Worm (Caenorhabditis elegans) whole organism, mixed stage, embryonic: ENCODE data around the gene nhr-180.

Experiments used
- M03D4.4 ChIP-seq: sonication (generic microtip); optimal IDR thresholded peaks from 2 replicates; lab custom pipeline; 2017; ENCODE audit warnings: mild to moderate bottlenecking, missing genetic modification characterization, missing compliant biosample characterization
- bed-3 ChIP-seq: fragments of 200-800 bp; sonication (Bioruptor generic); optimal IDR thresholded peaks from 3 replicates; lab custom pipeline; 2018; ENCODE audit warnings: mild to moderate bottlenecking, missing genetic modification characterization, moderate library complexity, missing compliant biosample characterization
- blmp-1 ChIP-seq: fragments of 150-350 bp; optimal IDR thresholded peaks from 2 replicates; lab custom pipeline; 2014; ENCODE audit warnings: missing biosample characterization, missing genetic modification characterization
- ceh-39 ChIP-seq: fragments of 150-350 bp; optimal IDR thresholded peaks from 2 replicates; lab custom pipeline; 2014; ENCODE audit warnings: missing biosample characterization, missing genetic modification characterization
- ceh-43 ChIP-seq: fragments of 200-800 bp; sonication (Bioruptor generic); optimal IDR thresholded peaks from 2 replicates; lab custom pipeline; 2018; ENCODE audit warnings: mild to moderate bottlenecking, missing genetic modification characterization, moderate library complexity, missing compliant biosample characterization
- ceh-83 ChIP-seq: fragments of 200-800 bp; sonication (Bioruptor generic); optimal IDR thresholded peaks from 2 replicates; lab custom pipeline; 2018; ENCODE audit warnings: mild to moderate bottlenecking, missing genetic modification characterization, missing compliant biosample characterization
- ces-1 ChIP-seq: fragments of 150-350 bp; optimal IDR thresholded peaks from 2 replicates; lab custom pipeline; 2014; ENCODE audit warnings: missing biosample characterization, missing genetic modification reagents, missing genetic modification characterization
- cnd-1 ChIP-seq: fragments of 200-800 bp; sonication (Bioruptor generic); optimal IDR thresholded peaks from 2 replicates; lab custom pipeline; 2018; ENCODE audit warnings: mild to moderate bottlenecking, missing genetic modification characterization, missing compliant biosample characterization
- drap-1 ChIP-seq: fragments of 200-800 bp; sonication (Bioruptor generic); optimal IDR thresholded peaks from 3 replicates; lab custom pipeline; 2018; ENCODE audit warnings: mild to moderate bottlenecking, missing genetic modification characterization, missing compliant biosample characterization
- elt-1 ChIP-seq: sonication (generic microtip); optimal IDR thresholded peaks from 2 replicates; lab custom pipeline; 2017; ENCODE audit warnings: missing genetic modification characterization, mild to moderate bottlenecking, missing compliant biosample characterization, antibody characterized with exemption, moderate library complexity, borderline replicate concordance; ENCODE audit not compliant: insufficient read depth
- elt-3 ChIP-seq: fragments of 150-350 bp; optimal IDR thresholded peaks from 2 replicates; lab custom pipeline; 2014; ENCODE audit warnings: missing biosample characterization, missing genetic modification characterization
- flh-1 ChIP-seq: fragments of 200-800 bp; sonication (Bioruptor generic); optimal IDR thresholded peaks from 2 replicates; lab custom pipeline; 2018; ENCODE audit warnings: mild to moderate bottlenecking, missing genetic modification characterization, moderate library complexity, missing compliant biosample characterization
- ham-2 ChIP-seq: fragments of 200-800 bp; sonication (Bioruptor generic); optimal IDR thresholded peaks from 2 replicates; lab custom pipeline; 2018; ENCODE audit warnings: mild to moderate bottlenecking, missing genetic modification characterization, missing compliant biosample characterization
- lin-13 ChIP-seq: fragments of 150-350 bp; optimal IDR thresholded peaks from 2 replicates; lab custom pipeline; 2014; ENCODE audit warnings: missing biosample characterization, missing genetic modification characterization
- lin-32 ChIP-seq: fragments of 200-800 bp; sonication (Bioruptor generic); optimal IDR thresholded peaks from 2 replicates; lab custom pipeline; 2018; ENCODE audit warnings: mild to moderate bottlenecking, missing genetic modification characterization, missing compliant biosample characterization
- mab-5 ChIP-seq: fragments of 150-350 bp; optimal IDR thresholded peaks from 2 replicates; lab custom pipeline; 2014; ENCODE audit warnings: missing biosample characterization, missing genetic modification characterization
- mep-1 ChIP-seq: fragments of 150-350 bp; optimal IDR thresholded peaks from 2 replicates; lab custom pipeline; 2017; ENCODE audit warnings: missing biosample characterization, missing genetic modification reagents, missing genetic modification characterization, inconsistent platforms
- mls-2 ChIP-seq: sonication (generic microtip); optimal IDR thresholded peaks from 2 replicates; lab custom pipeline; 2016; ENCODE audit warnings: mild to moderate bottlenecking, missing genetic modification characterization, moderate library complexity, missing compliant biosample characterization
- nhr-12 ChIP-seq: fragments of 150-350 bp; optimal IDR thresholded peaks from 2 replicates; lab custom pipeline; 2014; ENCODE audit warnings: missing biosample characterization, missing genetic modification characterization
- nhr-2 ChIP-seq: fragments of 150-350 bp; optimal IDR thresholded peaks from 2 replicates; lab custom pipeline; 2014; ENCODE audit warnings: missing biosample characterization, missing genetic modification characterization
- nhr-237 ChIP-seq: fragments of 150-350 bp; optimal IDR thresholded peaks from 2 replicates; lab custom pipeline; 2014; ENCODE audit warnings: missing biosample characterization, missing genetic modification characterization
- nhr-28 ChIP-seq: fragments of 150-350 bp; optimal IDR thresholded peaks from 2 replicates; lab custom pipeline; 2014; ENCODE audit warnings: missing biosample characterization, missing genetic modification characterization
- nhr-76 ChIP-seq: sonication (generic microtip); optimal IDR thresholded peaks from 2 replicates; lab custom pipeline; 2017; ENCODE audit warnings: missing biosample characterization, missing genetic modification characterization
- pha-4 ChIP-seq: fragments of 150-350 bp; optimal IDR thresholded peaks from 2 replicates; lab custom pipeline; 2018; ENCODE audit warnings: missing biosample characterization, missing genetic modification reagents, missing genetic modification characterization
- sem-2 ChIP-seq: fragments of 200-800 bp; sonication (Bioruptor generic); optimal IDR thresholded peaks from 2 replicates; lab custom pipeline; 2018; ENCODE audit warnings: mild to moderate bottlenecking, missing genetic modification characterization, missing compliant biosample characterization
- snpc-4 ChIP-seq: fragments of 150-350 bp; optimal IDR thresholded peaks from 2 replicates; lab custom pipeline; 2014; ENCODE audit warnings: missing biosample characterization, missing genetic modification characterization
- tbx-8 ChIP-seq: fragments of 200-800 bp; sonication (Bioruptor generic); optimal IDR thresholded peaks from 2 replicates; lab custom pipeline; 2018; ENCODE audit warnings: mild to moderate bottlenecking, missing genetic modification characterization, moderate library complexity, missing compliant biosample characterization
- unc-120 ChIP-seq: sonication (generic microtip); optimal IDR thresholded peaks from 2 replicates; lab custom pipeline; 2017; ENCODE audit warnings: missing genetic modification characterization, missing compliant biosample characterization; ENCODE audit not compliant: poor library complexity, severe bottlenecking
- unc-39 ChIP-seq: fragments of 150-350 bp; optimal IDR thresholded peaks from 2 replicates; lab custom pipeline; 2014; ENCODE audit warnings: missing biosample characterization, missing genetic modification characterization
- ztf-11 ChIP-seq: fragments of 150-350 bp; optimal IDR thresholded peaks from 2 replicates; lab custom pipeline; 2014; ENCODE audit warnings: missing biosample characterization, missing genetic modification characterization

Gene nhr-180

ce11 chrV:683858-684257 is 16.5 kb upstream of the nhr-180 start, which contains the start of gene F31F4.1:
Gene F31F4.1 (plus strand): TSS chrV:684060.
- TF ChIP-seq nhr-12 (tag; lab: Kevin White, UChicago) = no peak
- no peak for TF ChIP-seq nhr-237 (tag; lab: Kevin White, UChicago)
- TF ChIP-seq nhr-76 (tag; lab: Kevin White, UChicago) = no peak
- no peak for TF ChIP-seq unc-39
- no peak for TF ChIP-seq M03D4.4
- TF ChIP-seq drap-1 (GFP tag; lab: Kevin White, UChicago) = no peak
- TF ChIP-seq nhr-28 (tag; lab: Kevin White, UChicago) = no peak
- TF ChIP-seq ham-2 (GFP tag; lab: Kevin White, UChicago) = no peak
- no peak for TF ChIP-seq ces-1 (GFP tag; lab: Kevin White, UChicago)
- no peak for TF ChIP-seq mab-5 (tag; lab: Kevin White, UChicago)
- TF ChIP-seq tbx-8 (GFP tag; lab: Kevin White, UChicago) = no peak
- no peak for TF ChIP-seq blmp-1 (tag; lab: Kevin White, UChicago)
- TF ChIP-seq ceh-43 (GFP tag; lab: Kevin White, UChicago) = no peak
- no peak for TF ChIP-seq pha-4 (tag; lab: Kevin White, UChicago)
- no peak for TF ChIP-seq elt-1 (tag; lab: Kevin White, UChicago)
- no peak for TF ChIP-seq flh-1 (GFP tag; lab: Kevin White, UChicago)
- TF ChIP-seq unc-120 (tag; lab: Kevin White, UChicago) = no peak

ce11 chrV:682031-682430 is 14.7 kb upstream of the nhr-180 start, which contains the start of gene srx-23:
Gene srx-23 (plus strand): TSS chrV:682331.
- TF ChIP-seq elt-3 = no peak
- TF ChIP-seq ceh-83 (GFP tag; lab: Kevin White, UChicago) = no peak
- no peak for TF ChIP-seq unc-120 (tag; lab: Kevin White, UChicago)
- no peak for TF ChIP-seq nhr-76 (tag; lab: Kevin White, UChicago)
- TF ChIP-seq mab-5 (tag; lab: Kevin White, UChicago) = no peak
- TF ChIP-seq nhr-2 (tag; lab: Kevin White, UChicago) = no peak
- TF ChIP-seq lin-13 = no peak
- no peak for TF ChIP-seq flh-1 (GFP tag; lab: Kevin White, UChicago)
- no peak for TF ChIP-seq mep-1
- no peak for TF ChIP-seq ceh-43 (GFP tag; lab: Kevin White, UChicago)
- no peak for TF ChIP-seq snpc-4 (tag; lab: Kevin White, UChicago)
- no peak for TF ChIP-seq pha-4 (tag; lab: Kevin White, UChicago)

ce11 chrV:679663-680062 is 12.4 kb upstream of the nhr-180 start, which contains the start of gene srx-22:
Gene srx-22 (plus strand): TSS chrV:679963.
- TF ChIP-seq flh-1 (GFP tag; lab: Kevin White, UChicago) (no peak), ceh-83 (GFP tag; lab: Kevin White, UChicago) (no peak), ztf-11 (tag; lab: Kevin White, UChicago) (no peak), blmp-1 (tag; lab: Kevin White, UChicago) (no peak), nhr-28 (tag; lab: Kevin White, UChicago) (no peak), mab-5 (tag; lab: Kevin White, UChicago) (no peak), M03D4.4 (no peak), lin-13 (no peak), elt-3 (no peak), ceh-43 (GFP tag; lab: Kevin White, UChicago) (no peak), lin-32 (GFP tag; lab: Kevin White, UChicago) (no peak), nhr-2 (tag; lab: Kevin White, UChicago) (no peak), mep-1 (no peak), sem-2 (no peak), cnd-1 (tag; lab: Kevin White, UChicago) (no peak), bed-3 (GFP tag; lab: Kevin White, UChicago) (no peak), unc-39 (no peak), elt-1 (tag; lab: Kevin White, UChicago) (no peak)
- TF ChIP-seq, all 35 proteins: peak for 0

ce11 chrV:676550-677084 is 9.3 kb upstream of the nhr-180 start, which contains the start of the genes fbxa-72 and srx-21:
Gene fbxa-72 (minus strand): TSS chrV:676753.
Gene srx-21 (plus strand): TSS chrV:677034.
- TF ChIP-seq mls-2 (tag; lab: Kevin White, UChicago) (no peak), flh-1 (GFP tag; lab: Kevin White, UChicago) (no peak), mep-1 (no peak), ceh-39 (tag; lab: Kevin White, UChicago) (no peak), nhr-12 (tag; lab: Kevin White, UChicago) (no peak), nhr-2 (tag; lab: Kevin White, UChicago) (no peak), bed-3 (GFP tag; lab: Kevin White, UChicago) (no peak), nhr-76 (tag; lab: Kevin White, UChicago) (no peak)
